Fruit fly (Drosophila melanogaster) whole organism, embryonic: ENCODE results near the gene Ppox.

Experiments
- Aef1 ChIP-seq: fragments of 200-800 bp; sonication (Bioruptor generic); IDR thresholded peaks from 3 replicates; pipeline ENCODE4 v1.3.6; 2022; ENCODE audit warnings: missing biosample characterization, missing genetic modification characterization
- Awh ChIP-seq: fragments of 200-800 bp; sonication (Bioruptor generic); IDR thresholded peaks from 2 replicates; pipeline ENCODE4, ENCODE4 v1.3.6; 2022; ENCODE audit warnings: missing biosample characterization, missing genetic modification characterization
- B-H1 ChIP-seq: fragments of 200-800 bp; sonication (Bioruptor generic); IDR thresholded peaks from 3 replicates; pipeline ENCODE4 v1.3.6; 2022; ENCODE audit warnings: missing biosample characterization, missing genetic modification characterization
- B-H2 ChIP-seq: fragments of 200-800 bp; sonication (Bioruptor generic); optimal IDR thresholded peaks from 2 replicates; lab custom pipeline; 2018; ENCODE audit warnings: missing biosample characterization, mild to moderate bottlenecking, missing genetic modification characterization
- CG10147 ChIP-seq: fragments of 200-800 bp; sonication (Bioruptor generic); optimal IDR thresholded peaks from 2 replicates; lab custom pipeline; 2019; ENCODE audit warnings: missing biosample characterization, mild to moderate bottlenecking, missing genetic modification characterization, moderate library complexity
- CG10543 ChIP-seq: fragments of 200-800 bp; sonication (Bioruptor generic); optimal IDR thresholded peaks from 3 replicates; lab custom pipeline; 2017; ENCODE audit warnings: missing biosample characterization, mild to moderate bottlenecking, missing genetic modification characterization, moderate library complexity
- CG11696 ChIP-seq: fragments of 200-800 bp; sonication (Bioruptor generic); IDR thresholded peaks from 2 replicates; pipeline ENCODE4 v1.3.6; 2022; ENCODE audit warnings: missing biosample characterization, missing genetic modification characterization
- CG11723 ChIP-seq: fragments of 200-800 bp; sonication (Bioruptor generic); optimal IDR thresholded peaks from 2 replicates; lab custom pipeline; 2017; ENCODE audit warnings: missing biosample characterization, mild to moderate bottlenecking, missing genetic modification characterization
- CG12659 ChIP-seq: fragments of 200-800 bp; sonication (Bioruptor generic); optimal IDR thresholded peaks from 3 replicates; lab custom pipeline; 2017; ENCODE audit warnings: mild to moderate bottlenecking, missing biosample characterization, missing genetic modification reagents, missing genetic modification characterization
- CG12744 ChIP-seq: fragments of 200-800 bp; sonication (Bioruptor generic); optimal IDR thresholded peaks from 2 replicates; lab custom pipeline; 2016; ENCODE audit warnings: missing biosample characterization, missing genetic modification characterization
- CG13287 ChIP-seq: fragments of 200-800 bp; sonication (Bioruptor generic); IDR thresholded peaks from 2 replicates; pipeline ENCODE4 v1.3.6; 2022; ENCODE audit warnings: missing biosample characterization, missing genetic modification characterization; ENCODE audit not compliant: partially characterized antibody
- CG13624 ChIP-seq: fragments of 200-800 bp; sonication (Bioruptor generic); optimal IDR thresholded peaks from 2 replicates; lab custom pipeline; 2016; ENCODE audit warnings: missing biosample characterization, missing genetic modification characterization
- CG15514 ChIP-seq: fragments of 200-800 bp; sonication (Bioruptor generic); optimal IDR thresholded peaks from 3 replicates; lab custom pipeline; 2017; ENCODE audit warnings: missing biosample characterization, missing genetic modification characterization, mild to moderate bottlenecking, moderate library complexity, missing genetic modification reagents
- CG17612 ChIP-seq: fragments of 200-800 bp; sonication (Bioruptor generic); IDR thresholded peaks from 2 replicates; pipeline ENCODE4 v1.3.6; 2022; ENCODE audit warnings: missing biosample characterization, missing genetic modification characterization
- CG3163 ChIP-seq: fragments of 200-800 bp; sonication (Bioruptor generic); optimal IDR thresholded peaks from 3 replicates; lab custom pipeline; 2016; ENCODE audit warnings: missing biosample characterization, missing genetic modification characterization
- CG3838 ChIP-seq: fragments of 200-800 bp; sonication (Bioruptor generic); optimal IDR thresholded peaks from 3 replicates; lab custom pipeline; 2016; ENCODE audit warnings: missing biosample characterization, missing genetic modification characterization
- CG4820 ChIP-seq: fragments of 200-800 bp; sonication (Bioruptor generic); optimal IDR thresholded peaks from 3 replicates; lab custom pipeline; 2016; ENCODE audit warnings: missing biosample characterization, missing genetic modification characterization
- CG6791 ChIP-seq: fragments of 200-800 bp; sonication (Bioruptor generic); IDR thresholded peaks from 3 replicates; pipeline ENCODE4 v1.3.6; 2022; ENCODE audit warnings: missing biosample characterization, missing genetic modification characterization; ENCODE audit not compliant: partially characterized antibody
- CG7963 ChIP-seq: fragments of 200-800 bp; sonication (Bioruptor generic); IDR thresholded peaks from 3 replicates; pipeline ENCODE4 v1.3.6; 2022; ENCODE audit warnings: missing biosample characterization, missing genetic modification characterization; ENCODE audit not compliant: partially characterized antibody
- CG8478 ChIP-seq: fragments of >200 bp; optimal IDR thresholded peaks from 2 replicates; lab custom pipeline; 2018
- CHES-1-like ChIP-seq: fragments of 200-800 bp; sonication (Bioruptor generic); optimal IDR thresholded peaks from 2 replicates; lab custom pipeline; 2016; ENCODE audit warnings: missing biosample characterization, missing genetic modification characterization
- Dp ChIP-seq: fragments of 200-800 bp; sonication (Bioruptor generic); optimal IDR thresholded peaks from 2 replicates; lab custom pipeline; 2018; ENCODE audit warnings: missing biosample characterization, mild to moderate bottlenecking, missing genetic modification characterization, moderate library complexity
- Fer3 ChIP-seq: fragments of 200-800 bp; sonication (Bioruptor generic); optimal IDR thresholded peaks from 2 replicates; lab custom pipeline; 2018; ENCODE audit warnings: missing biosample characterization, mild to moderate bottlenecking, missing genetic modification characterization, moderate library complexity
- MBD-R2 ChIP-seq: fragments of 200-800 bp; sonication (Bioruptor generic); IDR thresholded peaks from 2 replicates; pipeline ENCODE4 v1.3.6; 2022; ENCODE audit warnings: missing biosample characterization, missing genetic modification characterization
- MESR4 ChIP-seq: fragments of 200-800 bp; sonication (Bioruptor generic); optimal IDR thresholded peaks from 2 replicates; lab custom pipeline; 2018; ENCODE audit warnings: missing biosample characterization, mild to moderate bottlenecking, missing genetic modification characterization, moderate library complexity
- Med ChIP-seq: fragments of 200-800 bp; sonication (Bioruptor generic); peaks from one replicate; lab custom pipeline; 2016; ENCODE audit warnings: missing biosample characterization, missing genetic modification characterization, mild to moderate bottlenecking, inconsistent platforms, moderate library complexity
- NFAT ChIP-seq: fragments of 200-800 bp; sonication (Bioruptor generic); IDR thresholded peaks from 2 replicates; pipeline ENCODE4 v1.3.6; 2022; ENCODE audit warnings: missing biosample characterization, missing genetic modification characterization
- ac ChIP-seq: fragments of 200-800 bp; sonication (Bioruptor generic); optimal IDR thresholded peaks from 3 replicates; lab custom pipeline; 2017; ENCODE audit warnings: missing biosample characterization, mild to moderate bottlenecking, missing genetic modification characterization
- ato ChIP-seq: fragments of 200-800 bp; sonication (Bioruptor generic); IDR thresholded peaks from 2 replicates; pipeline ENCODE4 v1.3.6; 2022; ENCODE audit warnings: missing biosample characterization, missing genetic modification characterization; ENCODE audit not compliant: partially characterized antibody
- chinmo ChIP-seq: fragments of 200-800 bp; sonication (Bioruptor generic); IDR thresholded peaks from 4 replicates; pipeline ENCODE4 v1.3.6; 2022; ENCODE audit warnings: missing biosample characterization, missing genetic modification characterization; ENCODE audit not compliant: partially characterized antibody
- crp ChIP-seq, 2 experiments: fragments of 200-800 bp; sonication (Bioruptor generic); optimal IDR thresholded peaks; 2 replicates in 1 of 2; 3 replicates in 1 of 2; lab custom pipeline; 2017; ENCODE audit warnings: missing biosample characterization in 2 of 2, missing genetic modification characterization in 2 of 2, mild to moderate bottlenecking in 1 of 2, moderate library complexity in 1 of 2
- dpn ChIP-seq, 2 experiments: fragments of 200-800 bp; sonication (Bioruptor generic); optimal IDR thresholded peaks; 3 replicates each; lab custom pipeline; 2016; ENCODE audit warnings: missing biosample characterization in 2 of 2, missing genetic modification characterization in 2 of 2
- fru ChIP-seq: fragments of >200 bp; optimal IDR thresholded peaks from 2 replicates; lab custom pipeline; 2017
- her ChIP-seq: fragments of 200-800 bp; sonication (Bioruptor generic); optimal IDR thresholded peaks from 2 replicates; lab custom pipeline; 2016; ENCODE audit warnings: missing biosample characterization, missing genetic modification characterization
- kay ChIP-seq: fragments of 200-800 bp; sonication (Bioruptor generic); optimal IDR thresholded peaks from 2 replicates; lab custom pipeline; 2016; ENCODE audit warnings: missing biosample characterization, missing genetic modification characterization
- kni ChIP-seq: fragments of 200-800 bp; sonication (Bioruptor generic); optimal IDR thresholded peaks from 3 replicates; lab custom pipeline; 2017; ENCODE audit warnings: mild to moderate bottlenecking, missing biosample characterization, missing genetic modification reagents, missing genetic modification characterization
- lilli ChIP-seq: fragments of 200-800 bp; sonication (Bioruptor generic); optimal IDR thresholded peaks from 3 replicates; lab custom pipeline; 2016; ENCODE audit warnings: missing biosample characterization, missing genetic modification characterization
- onecut ChIP-seq: fragments of 200-800 bp; sonication (Bioruptor generic); IDR thresholded peaks from 2 replicates; pipeline ENCODE4 v1.3.6; 2022; ENCODE audit warnings: missing biosample characterization, missing genetic modification characterization
- otp ChIP-seq: fragments of 200-800 bp; sonication (Bioruptor generic); IDR thresholded peaks from 3 replicates; pipeline ENCODE4, ENCODE4 v1.3.6; 2022; ENCODE audit warnings: missing biosample characterization, missing genetic modification characterization
- pho ChIP-seq: fragments of 200-800 bp; sonication (Bioruptor generic); optimal IDR thresholded peaks from 2 replicates; lab custom pipeline; 2016; ENCODE audit warnings: missing biosample characterization, missing genetic modification characterization
- pros ChIP-seq: fragments of 200-800 bp; sonication (Bioruptor generic); optimal IDR thresholded peaks from 3 replicates; lab custom pipeline; 2019; ENCODE audit warnings: missing biosample characterization, mild to moderate bottlenecking, missing genetic modification characterization, moderate library complexity
- repo ChIP-seq: fragments of 200-800 bp; sonication (Bioruptor generic); optimal IDR thresholded peaks from 2 replicates; lab custom pipeline; 2016; ENCODE audit warnings: missing biosample characterization, missing genetic modification characterization
- shn ChIP-seq: fragments of 200-800 bp; sonication (Bioruptor generic); optimal IDR thresholded peaks from 3 replicates; lab custom pipeline; 2016; ENCODE audit warnings: missing biosample characterization, missing genetic modification characterization
- sqz ChIP-seq: fragments of 200-800 bp; sonication (Bioruptor generic); optimal IDR thresholded peaks from 3 replicates; lab custom pipeline; 2018; ENCODE audit warnings: missing biosample characterization, mild to moderate bottlenecking, missing genetic modification characterization
- tll ChIP-seq, 2 experiments: fragments of 200-800 bp in 1 of 2; fragments of >200 bp in 1 of 2; sonication (Bioruptor generic) in 1 of 2; optimal IDR thresholded peaks; 2 replicates each; lab custom pipeline; 2017 to 2019; ENCODE audit warnings: missing biosample characterization in 2 of 2, missing genetic modification characterization in 2 of 2, mild to moderate bottlenecking in 1 of 2, moderate library complexity in 1 of 2
- vvl ChIP-seq: fragments of 200-800 bp; sonication (Bioruptor generic); IDR thresholded peaks from 2 replicates; pipeline ENCODE4 v1.3.6; 2022; ENCODE audit warnings: missing biosample characterization, missing genetic modification characterization

Gene Ppox

DNA sequence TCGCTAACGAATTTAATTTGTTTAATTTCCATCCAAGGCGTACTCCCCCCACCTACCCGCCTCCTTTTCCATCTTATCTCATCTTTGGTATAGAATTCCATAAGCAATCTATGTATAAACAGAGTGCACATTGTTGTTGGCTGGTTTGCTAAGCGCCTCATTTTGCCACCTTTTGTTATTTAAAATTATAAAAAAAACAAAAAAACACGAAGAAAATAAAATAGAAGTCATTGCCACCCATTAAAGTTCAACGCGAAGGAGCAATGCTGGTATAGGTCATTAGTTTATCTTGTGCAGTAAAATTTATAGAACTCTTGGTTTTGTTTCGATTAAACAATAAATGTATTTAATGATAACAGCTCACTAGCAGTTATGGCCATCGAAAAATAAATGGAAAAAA is 27.3 kb downstream of the Ppox start (continued):
- no peak for TF ChIP-seq CG10543 (GFP tag; lab: Kevin White, UChicago)

DNA sequence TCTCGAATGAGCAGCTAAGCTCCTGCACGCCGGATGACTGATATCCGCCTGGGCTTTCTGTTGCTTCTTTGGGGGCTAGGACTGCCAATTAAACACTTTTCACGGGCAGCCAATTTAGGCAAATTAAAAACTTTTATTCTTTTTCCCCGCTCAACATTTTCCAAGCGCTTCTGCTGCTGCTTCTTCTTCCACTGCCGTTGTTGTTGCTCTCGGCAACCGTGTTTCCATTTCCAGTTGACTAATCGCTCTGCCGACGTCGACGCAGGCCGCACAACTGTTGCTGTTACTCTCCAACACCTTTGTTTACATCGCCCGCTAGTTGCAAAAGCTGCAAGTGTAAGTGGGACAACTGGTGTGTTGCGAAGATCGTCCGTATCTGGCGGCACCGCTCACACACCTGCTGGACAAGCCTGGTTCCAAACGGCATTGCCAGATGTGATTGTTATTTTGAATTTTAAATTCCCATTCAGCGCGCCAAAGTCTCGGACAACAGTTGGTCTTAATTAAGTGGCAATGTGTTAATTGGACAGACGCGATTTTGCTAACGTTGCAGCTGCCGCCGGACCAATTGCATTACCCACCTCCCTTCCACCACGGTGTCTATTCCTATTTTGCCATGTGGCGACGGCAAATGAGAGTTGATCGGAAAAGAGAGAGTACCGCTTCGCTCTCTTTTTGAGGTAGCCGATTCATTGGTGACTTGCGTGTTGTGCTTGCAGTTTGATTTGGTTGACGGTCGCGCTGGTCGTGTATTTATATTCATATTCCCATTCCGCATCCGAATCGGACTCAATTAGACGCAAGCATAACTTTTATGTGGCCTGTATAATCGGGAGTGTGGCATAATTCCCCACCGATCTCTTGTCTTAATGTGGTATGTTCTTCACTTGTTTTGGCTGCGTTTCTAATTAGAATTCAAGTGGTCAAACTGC is 31.5 kb downstream of the Ppox start, which contains the start of gene Wsck:
Gene Wsck (minus strand): TSS at position 199 of the 932 bp plus-strand sequence.
- TF ChIP-seq otp (GFP tag; lab: Robert Waterston, UW) (peak; percentile 72; the same call in 1 of the 3 replicates), dpn (GFP tag; optimal IDR thresholded peaks at IDR 0.05; lab: Kevin White, UChicago) (no peak), CG13624 (GFP tag; lab: Kevin White, UChicago) (no peak), CG13287 (GFP tag; lab: Robert Waterston, UW) (peak; percentile 36; the same call in 1 of the 2 replicates), CHES-1-like (GFP tag; lab: Kevin White, UChicago) (peak; percentile 74), CG4820 (no peak), fru (lab: Kevin White, UChicago) (no peak), CG15514 (peak; percentile 56), CG3838 (GFP tag; lab: Kevin White, UChicago) (peak; percentile 67), Fer3 (tag; lab: Kevin White, UChicago) (no peak), CG11723 (GFP tag; lab: Kevin White, UChicago) (no peak), CG6791 (0 out of 3 replicates have a peak, but pooled peaks have one; percentile 43), Dp (peak; percentile 75), kay (GFP tag; lab: Kevin White, UChicago) (peak; percentile 89), Med (GFP tag; lab: Kevin White, UChicago) (peak; percentile 79), pho (no peak), kni (peak; percentile 38), ac (peak; percentile 21), MESR4 (GFP tag; lab: Kevin White, UChicago) (peak; percentile 20), sqz (no peak), CG17612 (GFP tag; lab: Robert Waterston, UW) (no peak), pros (GFP tag; lab: Kevin White, UChicago) (peak; percentile 13), shn (GFP tag; lab: Kevin White, UChicago) (peak; percentile 28), chinmo (GFP tag; lab: Robert Waterston, UW) (peak; percentile 60; the same call in 1 of the 4 replicates), B-H2 (GFP tag; lab: Kevin White, UChicago) (no peak), CG7963 (GFP tag; lab: Robert Waterston, UW) (0 out of 3 replicates have a peak, but pooled peaks have one; percentile 23), Aef1 (peak; percentile 23; the same call in 1 of the 3 replicates), B-H1 (GFP tag; lab: Robert Waterston, UW) (no peak), repo (no peak), CG12744 (no peak), her (GFP tag; lab: Kevin White, UChicago) (peak; percentile 33), CG3163 (GFP tag; lab: Kevin White, UChicago) (peak; percentile 4), CG8478 (lab: Kevin White, UChicago) (peak; percentile 96), Awh (GFP tag; lab: Robert Waterston, UW) (peak; percentile 24; the same call in 1 of the 2 replicates), lilli (GFP tag; lab: Kevin White, UChicago) (no peak), MBD-R2 (peak; percentile 43; the same call in 1 of the 2 replicates), tll (GFP tag; optimal IDR thresholded peaks at IDR 0.05; lab: Kevin White, UChicago) (peak in 1 of 2 experiments; percentile 62), ato (GFP tag; lab: Robert Waterston, UW) (peak; percentile 41; the same call in 1 of the 2 replicates), vvl (GFP tag; lab: Robert Waterston, UW) (peak; percentile 65; the same call in 1 of the 2 replicates), NFAT (GFP tag; lab: Robert Waterston, UW) (0 out of 2 replicates have a peak, but pooled peaks have one; percentile 9), onecut (GFP tag; lab: Robert Waterston, UW) (no peak), CG10147 (GFP tag; lab: Kevin White, UChicago) (no peak), CG12659 (peak; percentile 31), CG11696 (GFP tag; lab: Robert Waterston, UW) (no peak), crp (GFP tag; optimal IDR thresholded peaks at IDR 0.05; lab: Kevin White, UChicago) (peak in 1 of 2 experiments; percentile 24)
